Worm (Caenorhabditis elegans) whole organism, L2 larva: Measurements from ENCODE around the gene idh-2.

Source experiments
- C34F6.9 ChIP-seq: fragments of 150-350 bp; optimal IDR thresholded peaks from 2 replicates; lab custom pipeline; 2014; ENCODE audit warnings: missing biosample characterization, missing genetic modification characterization
- F13H6.1 ChIP-seq: sonication (generic microtip); optimal IDR thresholded peaks from 2 replicates; lab custom pipeline; 2016; ENCODE audit warnings: missing genetic modification characterization, missing compliant biosample characterization
- R02D3.7 ChIP-seq: fragments of 150-350 bp; optimal IDR thresholded peaks from 2 replicates; lab custom pipeline; 2014; ENCODE audit warnings: missing biosample characterization, missing genetic modification characterization
- Y55F3AM.14 ChIP-seq: fragments of 200-800 bp; sonication (Bioruptor generic); optimal IDR thresholded peaks from 2 replicates; lab custom pipeline; 2018; ENCODE audit warnings: mild to moderate bottlenecking, missing genetic modification characterization, missing compliant biosample characterization
- ZK546.5 ChIP-seq: sonication (generic microtip); optimal IDR thresholded peaks from 2 replicates; lab custom pipeline; 2017; ENCODE audit warnings: missing biosample characterization, missing genetic modification characterization
- alr-1 ChIP-seq: fragments of 150-350 bp; optimal IDR thresholded peaks from 2 replicates; lab custom pipeline; 2014; ENCODE audit warnings: missing biosample characterization, missing genetic modification characterization
- aly-2 ChIP-seq: fragments of 150-350 bp; optimal IDR thresholded peaks from 2 replicates; lab custom pipeline; 2014; ENCODE audit warnings: missing biosample characterization, missing genetic modification characterization
- ama-1 ChIP-seq: fragments of 150-350 bp; optimal IDR thresholded peaks from 2 replicates; lab custom pipeline; 2018; ENCODE audit warnings: inconsistent platforms
- blmp-1 ChIP-seq: sonication (generic microtip); optimal IDR thresholded peaks from 2 replicates; lab custom pipeline; 2017; ENCODE audit warnings: missing genetic modification characterization, mild to moderate bottlenecking, missing compliant biosample characterization, antibody characterized with exemption, moderate library complexity; ENCODE audit not compliant: insufficient read depth
- ceh-16 ChIP-seq: fragments of 150-350 bp; optimal IDR thresholded peaks from 2 replicates; lab custom pipeline; 2014; ENCODE audit warnings: missing biosample characterization, missing genetic modification characterization
- ceh-82 ChIP-seq: fragments of 150-350 bp; optimal IDR thresholded peaks from 2 replicates; lab custom pipeline; 2014; ENCODE audit warnings: missing biosample characterization, missing genetic modification characterization
- crh-2 ChIP-seq: sonication (generic microtip); optimal IDR thresholded peaks from 2 replicates; lab custom pipeline; 2017; ENCODE audit warnings: missing biosample characterization, missing genetic modification characterization
- egl-27 ChIP-seq: sonication (generic microtip); optimal IDR thresholded peaks from 3 replicates; lab custom pipeline; 2017; ENCODE audit warnings: missing biosample characterization, missing genetic modification reagents, missing genetic modification characterization
- elt-1 ChIP-seq: fragments of 150-350 bp; optimal IDR thresholded peaks from 2 replicates; lab custom pipeline; 2014; ENCODE audit warnings: missing biosample characterization, missing genetic modification characterization
- elt-3 ChIP-seq: sonication (generic microtip); optimal IDR thresholded peaks from 2 replicates; lab custom pipeline; 2017; ENCODE audit warnings: missing biosample characterization, missing genetic modification characterization
- fos-1 ChIP-seq: fragments of 150-350 bp; optimal IDR thresholded peaks from 2 replicates; lab custom pipeline; 2014; ENCODE audit warnings: missing biosample characterization, missing genetic modification characterization
- gmeb-1 ChIP-seq: fragments of 150-350 bp; optimal IDR thresholded peaks from 2 replicates; lab custom pipeline; 2014; ENCODE audit warnings: missing biosample characterization, missing genetic modification characterization
- lin-11 ChIP-seq: fragments of 150-350 bp; sonication (generic microtip); optimal IDR thresholded peaks from 2 replicates; lab custom pipeline; 2014; ENCODE audit warnings: missing biosample characterization, missing genetic modification characterization, inconsistent platforms, mixed read lengths
- lin-13 ChIP-seq: fragments of 150-350 bp; optimal IDR thresholded peaks from 2 replicates; lab custom pipeline; 2014; ENCODE audit warnings: missing biosample characterization, missing genetic modification reagents, missing genetic modification characterization
- lsy-2 ChIP-seq, 2 experiments: fragments of 150-350 bp in 1 of 2; sonication (generic microtip) in 1 of 2; optimal IDR thresholded peaks; 2 replicates each; lab custom pipeline; 2014 to 2017; ENCODE audit warnings: missing biosample characterization in 2 of 2, missing genetic modification characterization in 2 of 2
- mab-5 ChIP-seq: fragments of 150-350 bp; optimal IDR thresholded peaks from 2 replicates; lab custom pipeline; 2014; ENCODE audit warnings: missing biosample characterization, missing genetic modification characterization
- mdl-1 ChIP-seq, 2 experiments: fragments of 150-350 bp in 1 of 2; sonication (generic microtip) in 1 of 2; optimal IDR thresholded peaks; 2 replicates each; lab custom pipeline; 2017; ENCODE audit warnings: missing biosample characterization in 2 of 2, missing genetic modification characterization in 2 of 2
- nhr-10 ChIP-seq: sonication (generic microtip); optimal IDR thresholded peaks from 2 replicates; lab custom pipeline; 2017; ENCODE audit warnings: missing biosample characterization, missing genetic modification characterization
- nhr-11 ChIP-seq: fragments of 150-350 bp; optimal IDR thresholded peaks from 2 replicates; lab custom pipeline; 2014; ENCODE audit warnings: missing biosample characterization, missing genetic modification characterization
- nhr-129 ChIP-seq: fragments of 150-350 bp; optimal IDR thresholded peaks from 2 replicates; lab custom pipeline; 2014; ENCODE audit warnings: missing biosample characterization, missing genetic modification characterization
- nhr-21 ChIP-seq: fragments of 150-350 bp; optimal IDR thresholded peaks from 2 replicates; lab custom pipeline; 2014; ENCODE audit warnings: missing biosample characterization, missing genetic modification characterization
- nhr-23 ChIP-seq: fragments of 150-350 bp; optimal IDR thresholded peaks from 2 replicates; lab custom pipeline; 2014; ENCODE audit warnings: missing biosample characterization, missing genetic modification reagents, missing genetic modification characterization
- nhr-237 ChIP-seq: fragments of 150-350 bp; optimal IDR thresholded peaks from 2 replicates; lab custom pipeline; 2014; ENCODE audit warnings: missing biosample characterization, missing genetic modification characterization
- nhr-6 ChIP-seq: fragments of 150-350 bp; optimal IDR thresholded peaks from 2 replicates; lab custom pipeline; 2014; ENCODE audit warnings: missing biosample characterization, missing genetic modification characterization
- nhr-77 ChIP-seq: fragments of 150-350 bp; optimal IDR thresholded peaks from 2 replicates; lab custom pipeline; 2014; ENCODE audit warnings: missing biosample characterization, missing genetic modification characterization
- peb-1 ChIP-seq: fragments of 150-350 bp; optimal IDR thresholded peaks from 2 replicates; lab custom pipeline; 2014; ENCODE audit warnings: missing biosample characterization, missing genetic modification characterization
- sem-4 ChIP-seq: fragments of 150-350 bp; optimal IDR thresholded peaks from 2 replicates; lab custom pipeline; 2014; ENCODE audit warnings: missing biosample characterization, missing genetic modification reagents, missing genetic modification characterization
- skn-1 ChIP-seq: sonication (generic microtip); optimal IDR thresholded peaks from 2 replicates; lab custom pipeline; 2017; ENCODE audit warnings: missing biosample characterization, missing genetic modification characterization
- sma-3 ChIP-seq: sonication (generic microtip); optimal IDR thresholded peaks from 2 replicates; lab custom pipeline; 2016; ENCODE audit warnings: missing genetic modification reagents, missing genetic modification characterization, missing compliant biosample characterization
- sma-9 ChIP-seq, 2 experiments: fragments of 150-350 bp in 1 of 2; sonication (generic microtip) in 1 of 2; optimal IDR thresholded peaks; 2 replicates each; lab custom pipeline; 2014 to 2016; ENCODE audit warnings: missing genetic modification characterization in 2 of 2, mild to moderate bottlenecking in 1 of 2, missing biosample characterization in 1 of 2, missing compliant biosample characterization in 1 of 2, missing genetic modification reagents in 1 of 2, moderate library complexity in 1 of 2
- snpc-4 ChIP-seq: fragments of 150-350 bp; optimal IDR thresholded peaks from 2 replicates; lab custom pipeline; 2014; ENCODE audit warnings: missing biosample characterization, missing genetic modification characterization
- unc-39 ChIP-seq: fragments of 150-350 bp; optimal IDR thresholded peaks from 2 replicates; lab custom pipeline; 2014; ENCODE audit warnings: missing biosample characterization, missing genetic modification characterization
- unc-55 ChIP-seq: fragments of 150-350 bp; sonication (generic microtip); optimal IDR thresholded peaks from 3 replicates; lab custom pipeline; 2014; ENCODE audit warnings: missing biosample characterization, missing genetic modification reagents, missing genetic modification characterization
- unc-62 ChIP-seq: fragments of 150-350 bp; optimal IDR thresholded peaks from 2 replicates; lab custom pipeline; 2014; ENCODE audit warnings: missing biosample characterization, missing genetic modification reagents, missing genetic modification characterization
- zag-1 ChIP-seq: fragments of 150-350 bp; optimal IDR thresholded peaks from 2 replicates; lab custom pipeline; 2014; ENCODE audit warnings: missing biosample characterization, missing genetic modification characterization
- ztf-1 ChIP-seq: fragments of 200-800 bp; sonication (Bioruptor generic); conservative IDR thresholded peaks from 2 replicates; pipeline ENCODE4 v1.3.6; 2022; ENCODE audit warnings: missing genetic modification characterization, missing compliant biosample characterization
- ztf-11 ChIP-seq: sonication (generic microtip); optimal IDR thresholded peaks from 2 replicates; lab custom pipeline; 2017; ENCODE audit warnings: missing biosample characterization, missing genetic modification characterization
- ztf-4 ChIP-seq: fragments of 150-350 bp; optimal IDR thresholded peaks from 2 replicates; lab custom pipeline; 2014; ENCODE audit warnings: missing biosample characterization, missing genetic modification characterization

idh-2 gene

ce11 chrX:11252429-11252828, 36.6 kb downstream of the idh-2 start:
- TF ChIP-seq sma-9 (GFP tag; optimal IDR thresholded peaks at IDR 0.05; lab: Kevin White, UChicago) (peak; percentile 56), sma-9 (tag; optimal IDR thresholded peaks at IDR 0.05; lab: Kevin White, UChicago) (no peak), nhr-129 (tag; lab: Kevin White, UChicago) (peak; percentile 47), Y55F3AM.14 (GFP tag; lab: Kevin White, UChicago) (no peak), nhr-77 (tag; lab: Kevin White, UChicago) (no peak), sma-3 (GFP tag; lab: Kevin White, UChicago) (peak; percentile 44), gmeb-1 (peak; percentile 45), nhr-21 (tag; lab: Kevin White, UChicago) (peak; percentile 62), unc-55 (GFP tag; lab: Kevin White, UChicago) (peak; percentile 46), C34F6.9 (tag; lab: Kevin White, UChicago) (peak; percentile 50), nhr-11 (tag; lab: Kevin White, UChicago) (no peak), F13H6.1 (tag; lab: Kevin White, UChicago) (peak; percentile 58), lin-13 (peak; percentile 45), mdl-1 (tag; optimal IDR thresholded peaks at IDR 0.05; lab: Kevin White, UChicago) (no peak), lsy-2 (tag; optimal IDR thresholded peaks at IDR 0.05; lab: Kevin White, UChicago) (peak; percentile 0 to 37), crh-2 (peak; percentile 47), blmp-1 (tag; lab: Kevin White, UChicago) (no peak), egl-27 (tag; lab: Kevin White, UChicago) (no peak), fos-1 (tag; lab: Kevin White, UChicago) (peak; percentile 21), skn-1 (tag; lab: Kevin White, UChicago) (no peak)

ce11 chrX:11257071-11257470, 41.3 kb downstream of the idh-2 start, which contains the start of gene C03A3.1:
TSS of gene C03A3.1 (plus strand) at chrX:11257361.
- TF ChIP-seq snpc-4 (no peak), aly-2 (tag; lab: Kevin White, UChicago) (no peak), C34F6.9 (tag; lab: Kevin White, UChicago) (peak; percentile 26), lsy-2 (tag; optimal IDR thresholded peaks at IDR 0.05; lab: Kevin White, UChicago) (no peak), alr-1 (tag; lab: Kevin White, UChicago) (no peak), nhr-129 (tag; lab: Kevin White, UChicago) (peak; percentile 16), unc-55 (GFP tag; lab: Kevin White, UChicago) (peak; percentile 42), F13H6.1 (tag; lab: Kevin White, UChicago) (peak; percentile 33), zag-1 (tag; lab: Kevin White, UChicago) (peak; percentile 23), lin-11 (peak; percentile 60), R02D3.7 (tag; lab: Kevin White, UChicago) (no peak)
- TF ChIP-seq, all 48 proteins: peak for 6

ce11 chrX:11262319-11263074, 46.7 kb downstream of the idh-2 start, which contains the start of gene C03A3.2:
TSS of gene C03A3.2 (plus strand) at chrX:11262848.
- TF ChIP-seq crh-2, result peak; percentile 87
- TF ChIP-seq unc-39, result no peak
- no peak for TF ChIP-seq nhr-23 (tag; lab: Kevin White, UChicago)
- TF ChIP-seq peb-1 (tag; lab: Kevin White, UChicago), result no peak
- TF ChIP-seq C34F6.9 (tag; lab: Kevin White, UChicago), result peak; percentile 86
- TF ChIP-seq fos-1 (tag; lab: Kevin White, UChicago), result peak; percentile 58
- no peak for TF ChIP-seq elt-1 (tag; lab: Kevin White, UChicago)
- TF ChIP-seq ztf-4 (tag; lab: Kevin White, UChicago), result no peak
- TF ChIP-seq ZK546.5 (tag; lab: Kevin White, UChicago), result no peak
- peak; percentile 88 for TF ChIP-seq nhr-129 (tag; lab: Kevin White, UChicago)
- TF ChIP-seq R02D3.7 (tag; lab: Kevin White, UChicago), result no peak
- no peak for TF ChIP-seq unc-62 (GFP tag; lab: Kevin White, UChicago)
- TF ChIP-seq alr-1 (tag; lab: Kevin White, UChicago), result no peak
- TF ChIP-seq aly-2 (tag; lab: Kevin White, UChicago), result no peak
- TF ChIP-seq lsy-2 (tag; optimal IDR thresholded peaks at IDR 0.05; lab: Kevin White, UChicago), result peak in 1 of 2 experiments; percentile 74
- TF ChIP-seq sma-9 (GFP tag; optimal IDR thresholded peaks at IDR 0.05; lab: Kevin White, UChicago), result peak; percentile 66
- TF ChIP-seq sma-9 (tag; optimal IDR thresholded peaks at IDR 0.05; lab: Kevin White, UChicago), result no peak
- TF ChIP-seq ama-1, result no peak
- TF ChIP-seq zag-1 (tag; lab: Kevin White, UChicago), result peak; percentile 75
- no peak for TF ChIP-seq ztf-1 (GFP tag; lab: Robert Waterston, UW)
- no peak for TF ChIP-seq nhr-77 (tag; lab: Kevin White, UChicago)
- peak; percentile 49 for TF ChIP-seq sem-4 (tag; lab: Kevin White, UChicago)
- TF ChIP-seq snpc-4, result peak; percentile 55
- peak; percentile 39 for TF ChIP-seq ceh-16
- TF ChIP-seq F13H6.1 (tag; lab: Kevin White, UChicago), result peak; percentile 73
- peak; percentile 63 for TF ChIP-seq mab-5 (tag; lab: Kevin White, UChicago)
- no peak for TF ChIP-seq nhr-10 (tag; lab: Kevin White, UChicago)
- no peak for TF ChIP-seq ztf-11 (tag; lab: Kevin White, UChicago)
- TF ChIP-seq lin-11, result peak; percentile 80
- no peak for TF ChIP-seq sma-3 (GFP tag; lab: Kevin White, UChicago)
- TF ChIP-seq unc-55 (GFP tag; lab: Kevin White, UChicago), result peak; percentile 82
- no peak for TF ChIP-seq ceh-82 (tag; lab: Kevin White, UChicago)
- no peak for TF ChIP-seq skn-1 (tag; lab: Kevin White, UChicago)
- TF ChIP-seq nhr-6 (tag; lab: Kevin White, UChicago), result peak; percentile 24
- no peak for TF ChIP-seq elt-3 (tag; lab: Kevin White, UChicago)
- TF ChIP-seq blmp-1 (tag; lab: Kevin White, UChicago), result peak; percentile 58
- TF ChIP-seq egl-27 (tag; lab: Kevin White, UChicago), result peak; percentile 35
- TF ChIP-seq mdl-1 (tag; optimal IDR thresholded peaks at IDR 0.05; lab: Kevin White, UChicago), result peak in 1 of 2 experiments; percentile 62
- no peak for TF ChIP-seq nhr-237 (tag; lab: Kevin White, UChicago)
